Worm (Caenorhabditis elegans) whole organism, L3 larva: ENCODE data around the gene acr-25.

Experiments
- aly-2 ChIP-seq: fragments of 150-350 bp; optimal IDR thresholded peaks from 2 replicates; lab custom pipeline; 2014; ENCODE audit warnings: missing biosample characterization, missing genetic modification characterization
- ceh-16 ChIP-seq: sonication (generic microtip); optimal IDR thresholded peaks from 2 replicates; lab custom pipeline; 2017; ENCODE audit warnings: missing biosample characterization, missing genetic modification characterization
- daf-12 ChIP-seq: fragments of 150-350 bp; optimal IDR thresholded peaks from 2 replicates; lab custom pipeline; 2014; ENCODE audit warnings: missing biosample characterization, missing genetic modification reagents, missing genetic modification characterization
- egl-5 ChIP-seq: fragments of 150-350 bp; optimal IDR thresholded peaks from 2 replicates; lab custom pipeline; 2017; ENCODE audit warnings: missing biosample characterization, missing genetic modification reagents, missing genetic modification characterization, inconsistent platforms
- elt-1 ChIP-seq: fragments of 150-350 bp; optimal IDR thresholded peaks from 2 replicates; lab custom pipeline; 2014; ENCODE audit warnings: missing biosample characterization, missing genetic modification characterization
- fkh-10 ChIP-seq: sonication (generic microtip); optimal IDR thresholded peaks from 2 replicates; lab custom pipeline; 2017; ENCODE audit warnings: missing biosample characterization, missing genetic modification reagents, missing genetic modification characterization
- jun-1 ChIP-seq: fragments of 150-350 bp; optimal IDR thresholded peaks from 2 replicates; lab custom pipeline; 2014; ENCODE audit warnings: missing biosample characterization, missing genetic modification reagents, missing genetic modification characterization
- nhr-28 ChIP-seq: fragments of 150-350 bp; optimal IDR thresholded peaks from 2 replicates; lab custom pipeline; 2014; ENCODE audit warnings: missing biosample characterization, missing genetic modification characterization
- unc-62 ChIP-seq: fragments of 150-350 bp; sonication (generic microtip); optimal IDR thresholded peaks from 4 replicates; lab custom pipeline; 2014; ENCODE audit warnings: missing biosample characterization, missing genetic modification reagents, missing genetic modification characterization

DNA sequence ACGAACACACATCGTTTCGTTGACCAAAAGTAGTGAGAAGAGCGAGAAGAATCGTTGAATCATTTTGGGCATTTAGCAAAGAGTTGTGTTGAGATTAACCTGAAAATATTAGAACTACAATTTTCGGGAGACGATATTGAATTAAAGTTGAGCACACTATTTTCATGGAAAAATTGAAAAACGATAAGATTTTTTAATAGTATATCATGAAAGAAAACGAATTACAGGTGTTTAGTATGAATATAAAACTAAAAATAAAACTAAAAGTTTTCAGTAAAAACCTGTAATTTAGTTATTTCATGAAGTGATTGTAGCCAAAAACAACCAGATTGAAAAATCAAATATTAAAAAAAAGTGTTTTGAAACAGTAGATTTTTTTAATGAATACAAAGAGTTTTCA, 6.6 kb upstream of the acr-25 start, which contains the start of gene lgc-10:
- no peak for TF ChIP-seq daf-12 (tag; lab: Kevin White, UChicago)
- TF ChIP-seq fkh-10 (GFP tag; lab: Kevin White, UChicago) = no peak
- no peak for TF ChIP-seq ceh-16
- no peak for TF ChIP-seq aly-2 (tag; lab: Kevin White, UChicago)
- TF ChIP-seq nhr-28 = no peak
- no peak for TF ChIP-seq jun-1
- TF ChIP-seq unc-62 (GFP tag; lab: Kevin White, UChicago) = no peak
- no peak for TF ChIP-seq elt-1 (tag; lab: Kevin White, UChicago)
- no peak for TF ChIP-seq egl-5
